Worm (Caenorhabditis elegans) whole organism, young adult: ENCODE data around the gene hap-1.

Source experiments
- B0019.2 ChIP-seq: fragments of 200-800 bp; sonication (Bioruptor generic); conservative IDR thresholded peaks from 2 replicates; pipeline ENCODE4 v1.3.6; 2022; ENCODE audit warnings: missing genetic modification reagents, missing genetic modification characterization, missing compliant biosample characterization
- B0261.1 ChIP-seq: sonication (generic microtip); optimal IDR thresholded peaks from 2 replicates; lab custom pipeline; 2016; ENCODE audit warnings: mild to moderate bottlenecking, missing genetic modification characterization, moderate library complexity, missing compliant biosample characterization
- K12H6.12 ChIP-seq: fragments of 200-800 bp; sonication (Bioruptor generic); optimal IDR thresholded peaks from 2 replicates; lab custom pipeline; 2018; ENCODE audit warnings: mild to moderate bottlenecking, missing genetic modification characterization, missing compliant biosample characterization
- die-1 ChIP-seq: sonication (generic microtip); optimal IDR thresholded peaks from 2 replicates; lab custom pipeline; 2016; ENCODE audit warnings: missing genotype, mild to moderate bottlenecking, missing genetic modification characterization, missing compliant biosample characterization
- nfyb-1 ChIP-seq: fragments of 200-800 bp; sonication (Bioruptor generic); IDR thresholded peaks from 2 replicates; pipeline ENCODE4 v1.3.6; 2022; ENCODE audit warnings: missing genetic modification reagents, missing genetic modification characterization, missing compliant biosample characterization
- nhr-120 ChIP-seq: fragments of 200-800 bp; sonication (Bioruptor generic); IDR thresholded peaks from 2 replicates; pipeline ENCODE4 v1.3.6; 2022; ENCODE audit warnings: missing genetic modification characterization, missing compliant biosample characterization
- pbrm-1 ChIP-seq: fragments of 200-800 bp; sonication (Bioruptor generic); IDR thresholded peaks from 2 replicates; pipeline ENCODE4 v1.3.6; 2022; ENCODE audit warnings: missing genetic modification reagents, missing genetic modification characterization, missing compliant biosample characterization
- pha-4 ChIP-seq: fragments of 150-350 bp; sonication (generic microtip); optimal IDR thresholded peaks from 2 replicates; lab custom pipeline; 2014; ENCODE audit warnings: missing biosample characterization, missing genetic modification reagents, missing genetic modification characterization
- repo-1 ChIP-seq: sonication (generic microtip); optimal IDR thresholded peaks from 2 replicates; lab custom pipeline; 2017; ENCODE audit warnings: mild to moderate bottlenecking, missing genetic modification characterization, missing compliant biosample characterization
- zim-3 ChIP-seq: sonication (generic microtip); optimal IDR thresholded peaks from 2 replicates; lab custom pipeline; 2017; ENCODE audit warnings: mild to moderate bottlenecking, missing genetic modification characterization, moderate library complexity, missing compliant biosample characterization

- TF ChIP-seq die-1 (tag; lab: Kevin White, UChicago) (no peak), pbrm-1 (GFP tag; lab: Robert Waterston, UW) (no peak), B0261.1 (no peak), K12H6.12 (no peak), pha-4 (tag; lab: Kevin White, UChicago) (no peak), zim-3 (tag; lab: Kevin White, UChicago) (no peak), repo-1 (tag; lab: Kevin White, UChicago) (no peak), nhr-120 (no peak), B0019.2 (no peak), nfyb-1 (GFP tag; lab: Robert Waterston, UW) (no peak)
These were observed 38.8 kb upstream of the hap-1 start for ce11 chrIII:5224908-5225307.
